Fruit fly (Drosophila melanogaster) whole organism, pupa: ENCODE data around the gene Pa1.

Experiments
- CG10348 ChIP-seq: fragments of 200-800 bp; sonication (Bioruptor generic); IDR thresholded peaks from 2 replicates; pipeline ENCODE4 v1.3.6; 2022; ENCODE audit warnings: missing biosample characterization, missing genetic modification characterization
- CG12605 ChIP-seq: fragments of 200-800 bp; sonication (Bioruptor generic); IDR thresholded peaks from 2 replicates; pipeline ENCODE4 v1.3.6; 2022; ENCODE audit warnings: missing biosample characterization, missing genetic modification characterization
- CG13204 ChIP-seq: fragments of 200-800 bp; sonication (Bioruptor generic); optimal IDR thresholded peaks from 2 replicates; lab custom pipeline; 2018; ENCODE audit warnings: missing biosample characterization, mild to moderate bottlenecking, missing genetic modification characterization, moderate library complexity
- CG14655 ChIP-seq: fragments of 200-800 bp; sonication (Bioruptor generic); optimal IDR thresholded peaks from 3 replicates; lab custom pipeline; 2017; ENCODE audit warnings: mild to moderate bottlenecking, missing biosample characterization, missing genetic modification reagents, missing genetic modification characterization
- CG15710 ChIP-seq: fragments of 200-800 bp; sonication (Bioruptor generic); optimal IDR thresholded peaks from 2 replicates; lab custom pipeline; 2018; ENCODE audit warnings: missing biosample characterization, mild to moderate bottlenecking, missing genetic modification characterization, moderate library complexity
- CG17806 ChIP-seq: fragments of 200-800 bp; sonication (Bioruptor generic); optimal IDR thresholded peaks from 2 replicates; lab custom pipeline; 2018; ENCODE audit warnings: missing biosample characterization, mild to moderate bottlenecking, missing genetic modification characterization, moderate library complexity
- CG32121 ChIP-seq: fragments of 200-800 bp; sonication (Bioruptor generic); IDR thresholded peaks from 2 replicates; pipeline ENCODE4 v1.3.6; 2022; ENCODE audit warnings: missing biosample characterization, missing genetic modification characterization
- CG34367 ChIP-seq: fragments of 200-800 bp; sonication (Bioruptor generic); optimal IDR thresholded peaks from 2 replicates; lab custom pipeline; 2018; ENCODE audit warnings: missing biosample characterization, mild to moderate bottlenecking, missing genetic modification characterization
- CG4496 ChIP-seq: fragments of 200-800 bp; sonication (Bioruptor generic); IDR thresholded peaks from 3 replicates; pipeline ENCODE4 v1.3.6; 2022; ENCODE audit warnings: missing biosample characterization, missing genetic modification characterization
- CG8159 ChIP-seq: fragments of 200-800 bp; sonication (Bioruptor generic); optimal IDR thresholded peaks from 3 replicates; lab custom pipeline; 2018; ENCODE audit warnings: missing biosample characterization, mild to moderate bottlenecking, missing genetic modification characterization, moderate library complexity
- CG8301 ChIP-seq: fragments of 200-800 bp; sonication (Bioruptor generic); optimal IDR thresholded peaks from 2 replicates; lab custom pipeline; 2018; ENCODE audit warnings: missing biosample characterization, mild to moderate bottlenecking, missing genetic modification characterization
- CG9948 ChIP-seq: fragments of 200-800 bp; sonication (Bioruptor generic); optimal IDR thresholded peaks from 2 replicates; lab custom pipeline; 2018; ENCODE audit warnings: missing biosample characterization, mild to moderate bottlenecking, missing genetic modification characterization, moderate library complexity
- D1 ChIP-seq: fragments of 200-800 bp; sonication (Bioruptor generic); optimal IDR thresholded peaks from 2 replicates; lab custom pipeline; 2018; ENCODE audit warnings: missing biosample characterization, mild to moderate bottlenecking, missing genetic modification characterization, moderate library complexity
- EcR ChIP-seq: fragments of 200-800 bp; sonication (Bioruptor generic); optimal IDR thresholded peaks from 3 replicates; lab custom pipeline; 2019; ENCODE audit warnings: missing biosample characterization, missing genetic modification characterization, mild to moderate bottlenecking, moderate library complexity, missing genetic modification reagents
- Ets98B ChIP-seq: fragments of 200-800 bp; sonication (Bioruptor generic); IDR thresholded peaks from 2 replicates; pipeline ENCODE4 v1.3.6; 2022; ENCODE audit warnings: missing biosample characterization, missing genetic modification characterization
- Pif1A ChIP-seq: fragments of 200-800 bp; sonication (Bioruptor generic); optimal IDR thresholded peaks from 3 replicates; lab custom pipeline; 2016; ENCODE audit warnings: missing biosample characterization, missing genetic modification characterization
- Pif1B ChIP-seq: fragments of 200-800 bp; sonication (Bioruptor generic); optimal IDR thresholded peaks from 3 replicates; lab custom pipeline; 2016; ENCODE audit warnings: missing biosample characterization, missing genetic modification characterization
- Snoo ChIP-seq: fragments of 200-800 bp; sonication (Bioruptor generic); optimal IDR thresholded peaks from 3 replicates; lab custom pipeline; 2017; ENCODE audit warnings: missing biosample characterization, mild to moderate bottlenecking, missing genetic modification characterization, inconsistent platforms
- fd96Ca ChIP-seq: fragments of 200-800 bp; sonication (Bioruptor generic); IDR thresholded peaks from 3 replicates; pipeline ENCODE4 v1.3.6; 2022; ENCODE audit warnings: missing biosample characterization, missing genetic modification characterization
- gl ChIP-seq: fragments of 200-800 bp; sonication (Bioruptor generic); optimal IDR thresholded peaks from 2 replicates; lab custom pipeline; 2018; ENCODE audit warnings: missing biosample characterization, mild to moderate bottlenecking, missing genetic modification characterization
- rn ChIP-seq: fragments of 200-800 bp; sonication (Bioruptor generic); IDR thresholded peaks from 2 replicates; pipeline ENCODE4 v1.3.6; 2022; ENCODE audit warnings: missing biosample characterization, missing genetic modification characterization

Pa1 gene

DNA sequence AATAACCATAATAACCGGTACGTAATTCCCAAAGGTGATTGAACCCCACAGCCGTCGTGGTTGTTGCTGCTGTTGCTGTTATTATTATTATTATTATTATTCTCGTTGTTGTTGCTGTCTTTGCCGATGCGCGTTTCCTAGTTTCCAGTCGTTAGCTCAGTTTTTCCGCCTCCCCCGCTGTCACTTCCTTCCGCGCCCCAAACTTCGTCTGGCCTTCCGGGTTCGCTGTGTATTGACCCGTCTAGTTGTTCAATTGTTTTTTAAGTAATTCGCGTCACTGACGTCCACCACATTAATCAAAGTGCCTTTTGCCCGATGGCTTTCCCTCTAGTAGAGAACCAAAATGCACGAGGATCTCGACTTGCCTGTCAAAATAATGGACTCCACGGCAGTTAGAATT lies 12.6 kb downstream of the Pa1 start:
- TF ChIP-seq CG32121 (GFP tag; lab: Robert Waterston, UW) (no peak), CG8159 (no peak), fd96Ca (GFP tag; lab: Robert Waterston, UW) (no peak), CG4496 (GFP tag; lab: Robert Waterston, UW) (no peak), Pif1B (GFP tag; lab: Kevin White, UChicago) (no peak), CG9948 (tag; lab: Kevin White, UChicago) (no peak), gl (tag; lab: Kevin White, UChicago) (no peak), CG15710 (tag; lab: Kevin White, UChicago) (no peak), CG8301 (tag; lab: Kevin White, UChicago) (no peak), CG17806 (tag; lab: Kevin White, UChicago) (no peak), D1 (no peak), CG12605 (GFP tag; lab: Robert Waterston, UW) (no peak), Ets98B (GFP tag; lab: Robert Waterston, UW) (no peak), EcR (GFP tag; lab: Kevin White, UChicago) (no peak), CG13204 (GFP tag; lab: Kevin White, UChicago) (no peak), CG34367 (tag; lab: Kevin White, UChicago) (no peak), Snoo (tag; lab: Kevin White, UChicago) (no peak), rn (GFP tag; lab: Robert Waterston, UW) (no peak), Pif1A (GFP tag; lab: Kevin White, UChicago) (no peak)

DNA sequence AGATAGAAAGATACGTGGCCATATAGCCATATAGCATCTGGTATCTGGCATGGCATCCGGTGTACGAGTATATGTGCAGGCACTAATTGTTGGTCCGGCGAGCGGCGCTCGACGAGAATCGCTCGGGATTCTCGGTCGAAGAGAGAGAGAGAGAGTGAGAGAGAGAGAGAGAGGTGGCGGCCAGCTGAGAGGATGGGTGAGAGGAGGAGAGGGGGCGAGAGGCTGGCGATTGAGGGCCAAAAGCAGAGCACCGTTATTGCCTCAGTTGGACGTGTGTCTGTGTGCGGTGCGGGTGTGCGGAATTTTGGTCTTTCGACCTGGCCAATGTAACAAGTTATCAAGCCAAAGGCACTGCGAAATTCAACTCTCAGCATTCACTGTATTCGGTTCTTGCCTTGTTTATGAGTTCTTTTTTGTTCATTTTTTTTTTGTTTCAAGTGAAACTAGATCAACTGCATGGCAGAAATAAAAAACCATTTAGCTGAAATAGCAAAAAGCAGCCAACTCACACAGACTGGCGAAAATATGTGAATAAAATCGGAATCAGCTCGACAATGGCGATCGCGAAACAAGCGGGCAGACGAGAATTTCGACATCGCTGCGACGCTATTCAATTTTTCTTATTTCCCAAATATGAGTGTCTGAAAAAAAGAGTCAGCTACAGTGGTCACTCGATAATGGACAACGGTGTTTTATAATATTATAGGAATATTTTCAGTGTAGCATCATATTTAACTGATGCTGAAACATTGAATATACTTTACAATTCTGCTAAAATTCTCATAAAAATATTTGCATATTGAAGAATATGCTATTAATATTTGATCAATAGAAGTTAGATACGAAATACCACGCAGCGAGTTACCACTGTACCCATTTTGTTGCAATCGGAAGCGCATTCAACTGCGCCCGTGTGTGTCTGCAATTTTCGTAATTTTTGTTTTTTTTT lies 14.0 kb downstream of the Pa1 start:
- TF ChIP-seq CG12605 (GFP tag; lab: Robert Waterston, UW) = 0 out of 2 replicates have a peak, but pooled peaks have one; percentile 13
- TF ChIP-seq Pif1B (GFP tag; lab: Kevin White, UChicago) = no peak
- TF ChIP-seq CG4496 (GFP tag; lab: Robert Waterston, UW) = peak; percentile 39; the same call in 1 of the 3 replicates
- 0 out of 3 replicates have a peak, but pooled peaks have one; percentile 17 for TF ChIP-seq fd96Ca (GFP tag; lab: Robert Waterston, UW)
- peak; percentile 7 for TF ChIP-seq Ets98B (GFP tag; lab: Robert Waterston, UW)
- TF ChIP-seq CG17806 (tag; lab: Kevin White, UChicago) = no peak
- TF ChIP-seq gl (tag; lab: Kevin White, UChicago) = no peak
- TF ChIP-seq CG32121 (GFP tag; lab: Robert Waterston, UW) = peak; percentile 41; the same call in 1 of the 2 replicates
- no peak for TF ChIP-seq CG8301 (tag; lab: Kevin White, UChicago)

DNA sequence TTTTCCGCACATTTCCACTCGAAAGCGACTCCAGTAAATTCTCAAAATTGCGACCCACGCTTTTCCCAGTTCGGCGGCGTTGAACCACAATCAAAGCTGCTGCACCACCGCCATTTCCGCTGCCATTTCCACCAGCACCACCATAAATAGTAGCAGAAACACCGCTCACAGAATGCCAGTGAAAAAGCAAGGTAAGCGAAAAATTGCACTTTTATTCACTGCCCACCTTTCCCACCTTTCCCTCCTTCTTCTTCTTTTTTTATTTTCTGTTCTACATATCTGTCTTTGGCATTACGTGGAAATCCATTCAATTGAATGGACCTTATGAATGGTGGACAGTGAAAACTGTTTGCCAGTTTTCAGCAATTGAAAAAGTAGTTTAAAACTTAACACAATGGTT lies 15.3 kb downstream of the Pa1 start:
- TF ChIP-seq Pif1B (GFP tag; lab: Kevin White, UChicago) (no peak), CG32121 (GFP tag; lab: Robert Waterston, UW) (no peak), CG15710 (tag; lab: Kevin White, UChicago) (no peak), CG10348 (GFP tag; lab: Robert Waterston, UW) (no peak), CG4496 (GFP tag; lab: Robert Waterston, UW) (no peak), Pif1A (GFP tag; lab: Kevin White, UChicago) (no peak), D1 (no peak), fd96Ca (GFP tag; lab: Robert Waterston, UW) (no peak), CG34367 (tag; lab: Kevin White, UChicago) (no peak), CG8159 (no peak), CG17806 (tag; lab: Kevin White, UChicago) (no peak), CG13204 (GFP tag; lab: Kevin White, UChicago) (no peak), Ets98B (GFP tag; lab: Robert Waterston, UW) (no peak), CG8301 (tag; lab: Kevin White, UChicago) (no peak), Snoo (tag; lab: Kevin White, UChicago) (no peak), rn (GFP tag; lab: Robert Waterston, UW) (no peak), gl (tag; lab: Kevin White, UChicago) (no peak)
- TF ChIP-seq, all 21 proteins: peak for 0

DNA sequence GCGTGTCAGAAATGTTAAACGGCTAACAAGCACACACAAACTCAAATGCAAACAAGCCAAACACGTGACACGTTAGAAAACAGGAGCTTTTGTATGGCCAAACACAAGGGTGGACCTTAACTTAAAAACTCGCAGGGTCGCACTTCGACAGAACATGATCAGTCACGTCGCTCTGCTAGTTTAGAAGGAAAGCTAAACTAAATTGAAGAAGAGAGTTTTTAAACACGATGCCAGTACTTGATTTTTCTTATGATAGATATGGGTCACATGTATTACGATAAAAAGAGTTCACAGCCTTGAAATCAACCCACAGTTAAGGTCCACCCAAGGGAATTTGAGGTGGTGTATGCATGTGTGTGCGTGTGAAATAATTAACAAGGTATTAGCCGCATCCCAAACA lies 19.4 kb downstream of the Pa1 start:
- TF ChIP-seq D1 = no peak
- peak; percentile 69 for TF ChIP-seq CG8159
- TF ChIP-seq Pif1A (GFP tag; lab: Kevin White, UChicago) = peak; percentile 7
- TF ChIP-seq CG14655 (GFP tag; lab: Kevin White, UChicago) = peak; percentile 16
- peak; percentile 2 for TF ChIP-seq CG9948 (tag; lab: Kevin White, UChicago)

DNA sequence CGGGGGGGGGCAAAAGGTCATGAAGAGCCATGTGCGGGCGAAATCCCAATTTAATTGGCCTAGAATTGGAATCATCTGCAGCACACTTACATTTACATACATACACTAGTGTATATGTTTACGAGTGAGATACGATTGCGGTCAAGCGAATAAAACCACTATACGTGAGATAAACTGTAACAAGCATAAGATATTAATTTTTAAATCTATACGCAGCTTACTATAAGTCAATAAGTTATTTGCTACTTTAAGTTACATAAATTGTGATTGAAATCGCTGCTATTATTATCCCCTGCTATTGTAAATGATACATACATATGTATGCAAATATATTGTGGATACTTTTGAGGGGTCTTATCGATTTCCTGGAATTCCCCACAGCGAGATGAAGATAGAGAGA lies 20.1 kb downstream of the Pa1 start:
- TF ChIP-seq CG9948 (tag; lab: Kevin White, UChicago) (peak; percentile 3), gl (tag; lab: Kevin White, UChicago) (no peak), Pif1B (GFP tag; lab: Kevin White, UChicago) (peak; percentile 2), CG15710 (tag; lab: Kevin White, UChicago) (peak; percentile 20), EcR (GFP tag; lab: Kevin White, UChicago) (no peak), CG34367 (tag; lab: Kevin White, UChicago) (peak; percentile 27), CG8159 (peak; percentile 43), CG13204 (GFP tag; lab: Kevin White, UChicago) (no peak), CG10348 (GFP tag; lab: Robert Waterston, UW) (no peak), Pif1A (GFP tag; lab: Kevin White, UChicago) (no peak), rn (GFP tag; lab: Robert Waterston, UW) (no peak), CG4496 (GFP tag; lab: Robert Waterston, UW) (no peak), CG32121 (GFP tag; lab: Robert Waterston, UW) (no peak; the same call in 1 of the 2 replicates)
